Worm (Caenorhabditis elegans) whole organism, L1 larva: ENCODE data around the gene ZK1251.3.

Source experiments
- C16A3.4 ChIP-seq: fragments of 150-350 bp; optimal IDR thresholded peaks from 2 replicates; lab custom pipeline; 2014; ENCODE audit warnings: missing biosample characterization, missing genetic modification characterization
- C34B4.2 ChIP-seq: sonication (generic microtip); optimal IDR thresholded peaks from 2 replicates; lab custom pipeline; 2017; ENCODE audit warnings: mild to moderate bottlenecking, missing genetic modification characterization, missing compliant biosample characterization
- F16B12.6 ChIP-seq: fragments of 150-350 bp; optimal IDR thresholded peaks from 2 replicates; lab custom pipeline; 2014; ENCODE audit warnings: missing biosample characterization, missing genetic modification characterization
- Y116A8C.19 ChIP-seq: sonication (generic microtip); optimal IDR thresholded peaks from 2 replicates; lab custom pipeline; 2016; ENCODE audit warnings: missing compliant biosample characterization, missing genetic modification characterization, borderline replicate concordance
- ama-1 ChIP-seq: fragments of 150-350 bp; optimal IDR thresholded peaks from 2 replicates; lab custom pipeline; 2014
- blmp-1 ChIP-seq: fragments of 150-350 bp; optimal IDR thresholded peaks from 2 replicates; lab custom pipeline; 2014; ENCODE audit warnings: missing biosample characterization, missing genetic modification characterization
- ceh-82 ChIP-seq, 3 experiments: fragments of 150-350 bp in 1 of 3; sonication (generic microtip) in 2 of 3; optimal IDR thresholded peaks; 2 replicates each; lab custom pipeline; 2014 to 2017; ENCODE audit warnings: missing biosample characterization in 3 of 3, missing genetic modification characterization in 3 of 3
- ceh-88 ChIP-seq: fragments of 200-800 bp; sonication (Bioruptor generic); IDR thresholded peaks from 2 replicates; pipeline ENCODE4 v1.3.6; 2022; ENCODE audit warnings: missing genetic modification characterization, missing compliant biosample characterization
- ceh-90 ChIP-seq: sonication (generic microtip); optimal IDR thresholded peaks from 2 replicates; lab custom pipeline; 2016; ENCODE audit warnings: missing genetic modification characterization, missing compliant biosample characterization
- ces-1 ChIP-seq: fragments of 150-350 bp; optimal IDR thresholded peaks from 2 replicates; lab custom pipeline; 2014; ENCODE audit warnings: missing biosample characterization, missing genetic modification reagents, missing genetic modification characterization
- dpl-1 ChIP-seq, 3 experiments: fragments of 150-350 bp in 2 of 3; sonication (generic microtip) in 1 of 3; optimal IDR thresholded peaks; 2 replicates each; lab custom pipeline; 2014 to 2017; ENCODE audit warnings: missing biosample characterization in 3 of 3, missing genetic modification characterization in 3 of 3, missing genetic modification reagents in 3 of 3
- dsc-1 ChIP-seq: sonication (generic microtip); optimal IDR thresholded peaks from 2 replicates; lab custom pipeline; 2016; ENCODE audit warnings: mild to moderate bottlenecking, missing genetic modification characterization, missing compliant biosample characterization
- efl-1 ChIP-seq, 4 experiments: fragments of 150-350 bp; optimal IDR thresholded peaks in 3 of 4; peaks in 1 of 4; 1 replicate in 1 of 4; 2 replicates in 3 of 4; lab custom pipeline; 2014; ENCODE audit warnings: missing biosample characterization in 2 of 4, missing genetic modification characterization in 2 of 4, missing genetic modification reagents in 2 of 4
- egl-27 ChIP-seq, 2 experiments: fragments of 150-350 bp in 1 of 2; sonication (generic microtip); optimal IDR thresholded peaks; 3 replicates each; lab custom pipeline; 2017 to 2018; ENCODE audit warnings: missing biosample characterization in 2 of 2, missing genetic modification characterization in 2 of 2, missing genetic modification reagents in 2 of 2
- elt-2 ChIP-seq: sonication (generic microtip); optimal IDR thresholded peaks from 2 replicates; lab custom pipeline; 2016; ENCODE audit warnings: missing genetic modification characterization, mild to moderate bottlenecking, inconsistent platforms, missing compliant biosample characterization, missing genetic modification reagents
- elt-3 ChIP-seq, 6 experiments: fragments of 150-350 bp in 1 of 6; sonication (generic microtip); optimal IDR thresholded peaks; 2 replicates each; lab custom pipeline; 2017 to 2018; ENCODE audit warnings: missing biosample characterization in 6 of 6, missing genetic modification characterization in 6 of 6, inconsistent platforms in 1 of 6
- ets-5 ChIP-seq: fragments of 200-800 bp; sonication (Bioruptor generic); IDR thresholded peaks from 2 replicates; pipeline ENCODE4 v1.3.6; 2022; ENCODE audit warnings: missing genetic modification characterization, missing compliant biosample characterization
- fkh-4 ChIP-seq: sonication (generic microtip); optimal IDR thresholded peaks from 2 replicates; lab custom pipeline; 2016; ENCODE audit warnings: missing compliant biosample characterization, missing genetic modification characterization, borderline replicate concordance
- fkh-8 ChIP-seq: sonication (generic microtip); optimal IDR thresholded peaks from 2 replicates; lab custom pipeline; 2016; ENCODE audit warnings: mild to moderate bottlenecking, missing genetic modification characterization, missing compliant biosample characterization
- irx-1 ChIP-seq: sonication (generic microtip); optimal IDR thresholded peaks from 2 replicates; lab custom pipeline; 2016; ENCODE audit warnings: missing genetic modification characterization, missing compliant biosample characterization
- lin-14 ChIP-seq: fragments of 200-800 bp; sonication (Bioruptor generic); optimal IDR thresholded peaks from 2 replicates; lab custom pipeline; 2018; ENCODE audit warnings: mild to moderate bottlenecking, missing genetic modification characterization, moderate library complexity, missing compliant biosample characterization
- lin-35 ChIP-seq, 2 experiments: fragments of 150-350 bp; optimal IDR thresholded peaks; 2 replicates each; lab custom pipeline; 2014; ENCODE audit warnings: missing biosample characterization in 2 of 2, missing genetic modification characterization in 2 of 2, missing genetic modification reagents in 2 of 2
- lir-3 ChIP-seq: sonication (generic microtip); optimal IDR thresholded peaks from 2 replicates; lab custom pipeline; 2016; ENCODE audit warnings: mild to moderate bottlenecking, missing genetic modification characterization, moderate library complexity, missing compliant biosample characterization; ENCODE audit not compliant: poor library complexity
- lsy-2 ChIP-seq, 2 experiments: fragments of 150-350 bp; optimal IDR thresholded peaks; 2 replicates each; lab custom pipeline; 2014; ENCODE audit warnings: missing biosample characterization in 2 of 2, missing genetic modification characterization in 2 of 2
- mef-2 ChIP-seq: fragments of 150-350 bp; optimal IDR thresholded peaks from 2 replicates; lab custom pipeline; 2014; ENCODE audit warnings: missing biosample characterization, missing genetic modification characterization
- mep-1 ChIP-seq: fragments of 150-350 bp; optimal IDR thresholded peaks from 2 replicates; lab custom pipeline; 2014; ENCODE audit warnings: missing biosample characterization, missing genetic modification characterization
- nhr-11 ChIP-seq: fragments of 150-350 bp; optimal IDR thresholded peaks from 2 replicates; lab custom pipeline; 2014; ENCODE audit warnings: missing biosample characterization, missing genetic modification characterization
- nhr-20 ChIP-seq: sonication (generic microtip); optimal IDR thresholded peaks from 2 replicates; lab custom pipeline; 2016; ENCODE audit warnings: mild to moderate bottlenecking, missing genetic modification characterization, missing compliant biosample characterization
- nhr-237 ChIP-seq: fragments of 150-350 bp; optimal IDR thresholded peaks from 2 replicates; lab custom pipeline; 2014; ENCODE audit warnings: missing biosample characterization, missing genetic modification characterization
- nhr-28 ChIP-seq: fragments of 150-350 bp; optimal IDR thresholded peaks from 2 replicates; lab custom pipeline; 2014; ENCODE audit warnings: missing biosample characterization, missing genetic modification characterization
- nhr-71 ChIP-seq: sonication (generic microtip); optimal IDR thresholded peaks from 2 replicates; lab custom pipeline; 2016; ENCODE audit warnings: mild to moderate bottlenecking, missing genetic modification characterization, moderate library complexity, missing compliant biosample characterization
- nhr-77 ChIP-seq: fragments of 150-350 bp; optimal IDR thresholded peaks from 2 replicates; lab custom pipeline; 2014; ENCODE audit warnings: missing biosample characterization, missing genetic modification characterization
- nhr-85 ChIP-seq: sonication (generic microtip); peaks from one replicate; lab custom pipeline; 2016; ENCODE audit warnings: missing genetic modification characterization, inconsistent platforms, missing compliant biosample characterization
- nhr-90 ChIP-seq: sonication (generic microtip); optimal IDR thresholded peaks from 2 replicates; lab custom pipeline; 2016; ENCODE audit warnings: mild to moderate bottlenecking, missing genetic modification characterization, missing compliant biosample characterization; ENCODE audit not compliant: poor library complexity
- pag-3 ChIP-seq: sonication (generic microtip); optimal IDR thresholded peaks from 2 replicates; lab custom pipeline; 2017; ENCODE audit warnings: missing genetic modification characterization, mild to moderate bottlenecking, missing compliant biosample characterization, antibody characterized with exemption, borderline replicate concordance; ENCODE audit not compliant: insufficient read depth
- rnt-1 ChIP-seq: sonication (generic microtip); optimal IDR thresholded peaks from 2 replicates; lab custom pipeline; 2016; ENCODE audit warnings: mild to moderate bottlenecking, missing genetic modification characterization, moderate library complexity, missing compliant biosample characterization
- skn-1 ChIP-seq: fragments of 150-350 bp; optimal IDR thresholded peaks from 2 replicates; lab custom pipeline; 2014; ENCODE audit warnings: missing biosample characterization, missing genetic modification characterization
- snu-23 ChIP-seq: sonication (generic microtip); optimal IDR thresholded peaks from 2 replicates; lab custom pipeline; 2016; ENCODE audit warnings: missing genetic modification characterization, missing compliant biosample characterization
- sox-4 ChIP-seq: sonication (generic microtip); optimal IDR thresholded peaks from 2 replicates; lab custom pipeline; 2016; ENCODE audit warnings: missing genetic modification characterization, missing compliant biosample characterization
- sptf-1 ChIP-seq: fragments of 150-350 bp; optimal IDR thresholded peaks from 2 replicates; lab custom pipeline; 2014; ENCODE audit warnings: missing biosample characterization, missing genetic modification characterization
- sup-37 ChIP-seq: fragments of 200-800 bp; sonication (Bioruptor generic); optimal IDR thresholded peaks from 2 replicates; lab custom pipeline; 2018; ENCODE audit warnings: mild to moderate bottlenecking, missing genetic modification characterization, missing compliant biosample characterization
- swsn-7 ChIP-seq: sonication (generic microtip); optimal IDR thresholded peaks from 2 replicates; lab custom pipeline; 2016; ENCODE audit warnings: missing genetic modification characterization, missing compliant biosample characterization
- tbx-2 ChIP-seq: sonication (generic microtip); optimal IDR thresholded peaks from 2 replicates; lab custom pipeline; 2016; ENCODE audit warnings: missing genetic modification characterization, missing compliant biosample characterization
- tlp-1 ChIP-seq: fragments of 150-350 bp; optimal IDR thresholded peaks from 2 replicates; lab custom pipeline; 2014; ENCODE audit warnings: missing biosample characterization, missing genetic modification characterization
- unc-30 ChIP-seq: sonication (generic microtip); optimal IDR thresholded peaks from 2 replicates; lab custom pipeline; 2017; ENCODE audit warnings: missing biosample characterization, missing genetic modification characterization
- unc-62 ChIP-seq: fragments of 150-350 bp; optimal IDR thresholded peaks from 2 replicates; lab custom pipeline; 2014; ENCODE audit warnings: missing biosample characterization, missing genetic modification reagents, missing genetic modification characterization
- unc-98 ChIP-seq: fragments of 200-800 bp; sonication (Bioruptor generic); IDR thresholded peaks from 2 replicates; pipeline ENCODE4 v1.3.6; 2022; ENCODE audit warnings: missing genetic modification characterization, missing compliant biosample characterization
- zag-1 ChIP-seq: fragments of 150-350 bp; optimal IDR thresholded peaks from 2 replicates; lab custom pipeline; 2014; ENCODE audit warnings: missing biosample characterization, missing genetic modification characterization
- ztf-4 ChIP-seq: fragments of 150-350 bp; optimal IDR thresholded peaks from 2 replicates; lab custom pipeline; 2014; ENCODE audit warnings: missing biosample characterization, missing genetic modification characterization

Gene ZK1251.3

ce11 chrIV:9714264-9714663 is 30.8 kb downstream of the ZK1251.3 start:
- TF ChIP-seq ceh-88 (GFP tag; lab: Robert Waterston, UW) (no peak), efl-1 (optimal IDR thresholded peaks at IDR 0.05; lab: Kevin White, UChicago) (no peak), efl-1 (GFP tag; optimal IDR thresholded peaks at IDR 0.05 in 1 of 2; lab: Kevin White, UChicago) (peak in 1 of 2 experiments; percentile 48)

- TF ChIP-seq lsy-2 (tag; optimal IDR thresholded peaks at IDR 0.05; lab: Kevin White, UChicago) (peak in 1 of 2 experiments; percentile 40), F16B12.6 (tag; lab: Kevin White, UChicago) (no peak), sptf-1 (tag; lab: Kevin White, UChicago) (no peak), Y116A8C.19 (tag; lab: Kevin White, UChicago) (no peak), skn-1 (tag; lab: Kevin White, UChicago) (no peak), nhr-77 (no peak), ces-1 (GFP tag; lab: Kevin White, UChicago) (no peak), dpl-1 (GFP tag; optimal IDR thresholded peaks at IDR 0.05; lab: Kevin White, UChicago) (no peak), ama-1 (lab: Kevin White, UChicago) (no peak), fkh-8 (tag; lab: Kevin White, UChicago) (no peak), rnt-1 (tag; lab: Kevin White, UChicago) (no peak), nhr-20 (peak; percentile 41), irx-1 (tag; lab: Kevin White, UChicago) (no peak), ceh-90 (tag; lab: Kevin White, UChicago) (no peak), sup-37 (GFP tag; lab: Kevin White, UChicago) (no peak), tlp-1 (tag; lab: Kevin White, UChicago) (no peak), tbx-2 (tag; lab: Kevin White, UChicago) (no peak), C16A3.4 (tag; lab: Kevin White, UChicago) (peak; percentile 14), swsn-7 (tag; lab: Kevin White, UChicago) (no peak), fkh-4 (tag; lab: Kevin White, UChicago) (no peak), unc-62 (no peak), lin-14 (GFP tag; lab: Kevin White, UChicago) (peak; percentile 64), mep-1 (peak; percentile 30), mef-2 (tag; lab: Kevin White, UChicago) (no peak), elt-2 (tag; lab: Kevin White, UChicago) (peak; percentile 56), nhr-85 (tag; lab: Kevin White, UChicago) (peak; percentile 59), C34B4.2 (tag; lab: Kevin White, UChicago) (no peak), unc-30 (tag; lab: Kevin White, UChicago) (no peak), lin-35 (GFP tag; optimal IDR thresholded peaks at IDR 0.05; lab: Kevin White, UChicago) (peak in 1 of 2 experiments; percentile 50), zag-1 (tag; lab: Kevin White, UChicago) (no peak), ztf-4 (tag; lab: Kevin White, UChicago) (peak; percentile 5), lir-3 (tag; lab: Kevin White, UChicago) (no peak), nhr-28 (tag; lab: Kevin White, UChicago) (no peak), nhr-237 (no peak), egl-27 (tag; optimal IDR thresholded peaks at IDR 0.05; lab: Kevin White, UChicago) (no peak), elt-3 (tag; optimal IDR thresholded peaks at IDR 0.05; lab: Kevin White, UChicago) (peak in 5 of 6 experiments; percentile 49 to 81 (median 66)), ceh-82 (tag; optimal IDR thresholded peaks at IDR 0.05; lab: Kevin White, UChicago) (no peak), pag-3 (no peak), efl-1 (optimal IDR thresholded peaks at IDR 0.05; lab: Kevin White, UChicago) (no peak), efl-1 (GFP tag; optimal IDR thresholded peaks at IDR 0.05 in 1 of 2; lab: Kevin White, UChicago) (peak in 1 of 2 experiments; percentile 6), nhr-90 (tag; lab: Kevin White, UChicago) (no peak), sox-4 (tag; lab: Kevin White, UChicago) (no peak), snu-23 (GFP tag; lab: Kevin White, UChicago) (peak; percentile 33), unc-98 (GFP tag; lab: Robert Waterston, UW) (no peak), blmp-1 (tag; lab: Kevin White, UChicago) (peak; percentile 98), nhr-71 (tag; lab: Kevin White, UChicago) (peak; percentile 36), nhr-11 (tag; lab: Kevin White, UChicago) (no peak), dsc-1 (tag; lab: Kevin White, UChicago) (no peak), ets-5 (GFP tag; lab: Robert Waterston, UW) (no peak)
Observed at ce11 chrIV:9716490-9716889, 33.0 kb downstream of the ZK1251.3 start.
